Worm (Caenorhabditis elegans) whole organism, L1 larva: ENCODE results near the gene C01G10.6.

Experiments
- C04F5.9 ChIP-seq: sonication (generic microtip); optimal IDR thresholded peaks from 2 replicates; lab custom pipeline; 2016; ENCODE audit warnings: missing genetic modification characterization, missing compliant biosample characterization
- C16A3.4 ChIP-seq: fragments of 150-350 bp; optimal IDR thresholded peaks from 2 replicates; lab custom pipeline; 2014; ENCODE audit warnings: missing biosample characterization, missing genetic modification characterization
- C34B4.2 ChIP-seq: sonication (generic microtip); optimal IDR thresholded peaks from 2 replicates; lab custom pipeline; 2017; ENCODE audit warnings: mild to moderate bottlenecking, missing genetic modification characterization, missing compliant biosample characterization
- F16B12.6 ChIP-seq: fragments of 150-350 bp; optimal IDR thresholded peaks from 2 replicates; lab custom pipeline; 2014; ENCODE audit warnings: missing biosample characterization, missing genetic modification characterization
- aha-1 ChIP-seq: fragments of 150-350 bp; optimal IDR thresholded peaks from 2 replicates; lab custom pipeline; 2014; ENCODE audit warnings: missing biosample characterization, missing genetic modification characterization
- aly-2 ChIP-seq: fragments of 150-350 bp; optimal IDR thresholded peaks from 2 replicates; lab custom pipeline; 2014; ENCODE audit warnings: missing biosample characterization, missing genetic modification characterization
- ama-1 ChIP-seq: fragments of 150-350 bp; optimal IDR thresholded peaks from 2 replicates; lab custom pipeline; 2014
- ceh-63 ChIP-seq: fragments of 200-800 bp; sonication (Bioruptor generic); optimal IDR thresholded peaks from 2 replicates; lab custom pipeline; 2018; ENCODE audit warnings: mild to moderate bottlenecking, missing genetic modification characterization, missing compliant biosample characterization
- ceh-8 ChIP-seq: fragments of 200-800 bp; sonication (Bioruptor generic); optimal IDR thresholded peaks from 2 replicates; lab custom pipeline; 2018; ENCODE audit warnings: mild to moderate bottlenecking, missing genetic modification characterization, moderate library complexity, missing compliant biosample characterization
- ceh-88 ChIP-seq: fragments of 200-800 bp; sonication (Bioruptor generic); IDR thresholded peaks from 2 replicates; pipeline ENCODE4 v1.3.6; 2022; ENCODE audit warnings: missing genetic modification characterization, missing compliant biosample characterization
- ceh-90 ChIP-seq: sonication (generic microtip); optimal IDR thresholded peaks from 2 replicates; lab custom pipeline; 2016; ENCODE audit warnings: missing genetic modification characterization, missing compliant biosample characterization
- dpl-1 ChIP-seq, 3 experiments: fragments of 150-350 bp in 2 of 3; sonication (generic microtip) in 1 of 3; optimal IDR thresholded peaks; 2 replicates each; lab custom pipeline; 2014 to 2017; ENCODE audit warnings: missing biosample characterization in 3 of 3, missing genetic modification characterization in 3 of 3, missing genetic modification reagents in 3 of 3
- efl-1 ChIP-seq, 4 experiments: fragments of 150-350 bp; optimal IDR thresholded peaks in 3 of 4; peaks in 1 of 4; 1 replicate in 1 of 4; 2 replicates in 3 of 4; lab custom pipeline; 2014; ENCODE audit warnings: missing biosample characterization in 2 of 4, missing genetic modification characterization in 2 of 4, missing genetic modification reagents in 2 of 4
- egl-13 ChIP-seq: sonication (generic microtip); optimal IDR thresholded peaks from 2 replicates; lab custom pipeline; 2016; ENCODE audit warnings: missing genotype, missing genetic modification reagents, missing genetic modification characterization, missing compliant biosample characterization
- ets-5 ChIP-seq: fragments of 200-800 bp; sonication (Bioruptor generic); IDR thresholded peaks from 2 replicates; pipeline ENCODE4 v1.3.6; 2022; ENCODE audit warnings: missing genetic modification characterization, missing compliant biosample characterization
- fkh-10 ChIP-seq: sonication (generic microtip); optimal IDR thresholded peaks from 2 replicates; lab custom pipeline; 2017; ENCODE audit warnings: missing biosample characterization, missing genetic modification reagents, missing genetic modification characterization
- fkh-4 ChIP-seq: sonication (generic microtip); optimal IDR thresholded peaks from 2 replicates; lab custom pipeline; 2016; ENCODE audit warnings: missing compliant biosample characterization, missing genetic modification characterization, borderline replicate concordance
- fkh-8 ChIP-seq: sonication (generic microtip); optimal IDR thresholded peaks from 2 replicates; lab custom pipeline; 2016; ENCODE audit warnings: mild to moderate bottlenecking, missing genetic modification characterization, missing compliant biosample characterization
- fos-1 ChIP-seq: fragments of 150-350 bp; optimal IDR thresholded peaks from 2 replicates; lab custom pipeline; 2014; ENCODE audit warnings: missing biosample characterization, missing genetic modification characterization
- hpl-2 ChIP-seq: fragments of 150-350 bp; optimal IDR thresholded peaks from 2 replicates; lab custom pipeline; 2014; ENCODE audit warnings: missing biosample characterization, missing genetic modification reagents, missing genetic modification characterization
- isw-1 ChIP-seq: fragments of 200-800 bp; sonication (Bioruptor generic); IDR thresholded peaks from 2 replicates; pipeline ENCODE4 v1.3.6; 2022; ENCODE audit warnings: missing genetic modification characterization, missing compliant biosample characterization
- jun-1 ChIP-seq: fragments of 150-350 bp; optimal IDR thresholded peaks from 2 replicates; lab custom pipeline; 2014; ENCODE audit warnings: missing biosample characterization, missing genetic modification reagents, missing genetic modification characterization
- lin-13 ChIP-seq: fragments of 150-350 bp; optimal IDR thresholded peaks from 2 replicates; lab custom pipeline; 2014; ENCODE audit warnings: missing biosample characterization, missing genetic modification reagents, missing genetic modification characterization
- lsy-2 ChIP-seq, 2 experiments: fragments of 150-350 bp; optimal IDR thresholded peaks; 2 replicates each; lab custom pipeline; 2014; ENCODE audit warnings: missing biosample characterization in 2 of 2, missing genetic modification characterization in 2 of 2
- mab-9 ChIP-seq: fragments of 200-800 bp; sonication (Bioruptor generic); IDR thresholded peaks from 2 replicates; pipeline ENCODE4 v1.3.6; 2022; ENCODE audit warnings: missing genetic modification reagents, missing genetic modification characterization, missing compliant biosample characterization
- nhr-11 ChIP-seq: fragments of 150-350 bp; optimal IDR thresholded peaks from 2 replicates; lab custom pipeline; 2014; ENCODE audit warnings: missing biosample characterization, missing genetic modification characterization
- nhr-19 ChIP-seq: fragments of 200-800 bp; sonication (Bioruptor generic); conservative IDR thresholded peaks from 2 replicates; pipeline ENCODE4 v1.3.6; 2022; ENCODE audit warnings: missing genetic modification characterization, missing compliant biosample characterization
- nhr-20 ChIP-seq: sonication (generic microtip); optimal IDR thresholded peaks from 2 replicates; lab custom pipeline; 2016; ENCODE audit warnings: mild to moderate bottlenecking, missing genetic modification characterization, missing compliant biosample characterization
- nhr-237 ChIP-seq: fragments of 150-350 bp; optimal IDR thresholded peaks from 2 replicates; lab custom pipeline; 2014; ENCODE audit warnings: missing biosample characterization, missing genetic modification characterization
- nhr-28 ChIP-seq: fragments of 150-350 bp; optimal IDR thresholded peaks from 2 replicates; lab custom pipeline; 2014; ENCODE audit warnings: missing biosample characterization, missing genetic modification characterization
- nhr-71 ChIP-seq: sonication (generic microtip); optimal IDR thresholded peaks from 2 replicates; lab custom pipeline; 2016; ENCODE audit warnings: mild to moderate bottlenecking, missing genetic modification characterization, moderate library complexity, missing compliant biosample characterization
- nhr-85 ChIP-seq: sonication (generic microtip); peaks from one replicate; lab custom pipeline; 2016; ENCODE audit warnings: missing genetic modification characterization, inconsistent platforms, missing compliant biosample characterization
- pag-3 ChIP-seq: sonication (generic microtip); optimal IDR thresholded peaks from 2 replicates; lab custom pipeline; 2017; ENCODE audit warnings: missing genetic modification characterization, mild to moderate bottlenecking, missing compliant biosample characterization, antibody characterized with exemption, borderline replicate concordance; ENCODE audit not compliant: insufficient read depth
- pax-3 ChIP-seq: fragments of 200-800 bp; sonication (Bioruptor generic); optimal IDR thresholded peaks from 2 replicates; lab custom pipeline; 2018; ENCODE audit warnings: mild to moderate bottlenecking, missing genetic modification characterization, moderate library complexity, missing compliant biosample characterization
- pqm-1 ChIP-seq: sonication (generic microtip); optimal IDR thresholded peaks from 3 replicates; lab custom pipeline; 2017; ENCODE audit warnings: missing biosample characterization, missing genetic modification characterization
- rnt-1 ChIP-seq: sonication (generic microtip); optimal IDR thresholded peaks from 2 replicates; lab custom pipeline; 2016; ENCODE audit warnings: mild to moderate bottlenecking, missing genetic modification characterization, moderate library complexity, missing compliant biosample characterization
- skn-1 ChIP-seq: fragments of 150-350 bp; optimal IDR thresholded peaks from 2 replicates; lab custom pipeline; 2014; ENCODE audit warnings: missing biosample characterization, missing genetic modification characterization
- snpc-4 ChIP-seq: fragments of 150-350 bp; optimal IDR thresholded peaks from 2 replicates; lab custom pipeline; 2014; ENCODE audit warnings: missing biosample characterization, missing genetic modification characterization
- snu-23 ChIP-seq: sonication (generic microtip); optimal IDR thresholded peaks from 2 replicates; lab custom pipeline; 2016; ENCODE audit warnings: missing genetic modification characterization, missing compliant biosample characterization
- sox-4 ChIP-seq: sonication (generic microtip); optimal IDR thresholded peaks from 2 replicates; lab custom pipeline; 2016; ENCODE audit warnings: missing genetic modification characterization, missing compliant biosample characterization
- sptf-1 ChIP-seq: fragments of 150-350 bp; optimal IDR thresholded peaks from 2 replicates; lab custom pipeline; 2014; ENCODE audit warnings: missing biosample characterization, missing genetic modification characterization
- tlp-1 ChIP-seq: fragments of 150-350 bp; optimal IDR thresholded peaks from 2 replicates; lab custom pipeline; 2014; ENCODE audit warnings: missing biosample characterization, missing genetic modification characterization
- unc-86 ChIP-seq: sonication (generic microtip); optimal IDR thresholded peaks from 2 replicates; lab custom pipeline; 2016; ENCODE audit warnings: missing genetic modification characterization, missing compliant biosample characterization
- xbp-1 ChIP-seq: sonication (generic microtip); optimal IDR thresholded peaks from 2 replicates; lab custom pipeline; 2016; ENCODE audit warnings: missing genetic modification characterization, missing compliant biosample characterization
- zag-1 ChIP-seq: fragments of 150-350 bp; optimal IDR thresholded peaks from 2 replicates; lab custom pipeline; 2014; ENCODE audit warnings: missing biosample characterization, missing genetic modification characterization
- zip-4 ChIP-seq: fragments of 200-800 bp; sonication (Bioruptor generic); optimal IDR thresholded peaks from 2 replicates; lab custom pipeline; 2018; ENCODE audit warnings: mild to moderate bottlenecking, missing genetic modification characterization, moderate library complexity, missing compliant biosample characterization
- ztf-11 ChIP-seq, 2 experiments: sonication (generic microtip); optimal IDR thresholded peaks; 2 replicates each; lab custom pipeline; 2016 to 2017; ENCODE audit warnings: missing genetic modification characterization in 2 of 2, missing biosample characterization in 1 of 2, missing compliant biosample characterization in 1 of 2
- ztf-4 ChIP-seq: fragments of 150-350 bp; optimal IDR thresholded peaks from 2 replicates; lab custom pipeline; 2014; ENCODE audit warnings: missing biosample characterization, missing genetic modification characterization

Gene C01G10.6

DNA sequence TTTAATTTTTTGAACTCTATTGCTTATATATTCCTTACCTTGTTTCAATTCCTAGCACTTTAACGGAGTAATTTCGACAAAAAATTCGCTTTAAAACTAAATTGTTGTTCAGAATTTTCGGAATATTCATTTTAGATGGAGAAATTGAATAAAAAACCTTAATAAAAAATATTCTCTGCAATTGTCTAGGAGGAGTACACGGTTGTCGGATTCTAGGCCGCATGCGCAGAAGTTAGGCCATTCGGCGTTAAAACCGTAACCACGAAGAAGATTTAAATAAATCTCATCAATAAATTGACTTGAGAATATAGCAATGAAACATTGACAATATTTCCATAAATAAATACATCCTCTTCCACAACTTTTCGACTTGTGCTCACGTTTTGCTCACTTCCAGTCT is 5.2 kb upstream of the C01G10.6 start, which contains the start of the genes C01G10.10 and C01G10.9 (continued):
- TF ChIP-seq pqm-1 (tag; lab: Kevin White, UChicago) (no peak), nhr-237 (no peak), skn-1 (tag; lab: Kevin White, UChicago) (peak; percentile 38)
- TF ChIP-seq, all 84 proteins: peak for 45

DNA sequence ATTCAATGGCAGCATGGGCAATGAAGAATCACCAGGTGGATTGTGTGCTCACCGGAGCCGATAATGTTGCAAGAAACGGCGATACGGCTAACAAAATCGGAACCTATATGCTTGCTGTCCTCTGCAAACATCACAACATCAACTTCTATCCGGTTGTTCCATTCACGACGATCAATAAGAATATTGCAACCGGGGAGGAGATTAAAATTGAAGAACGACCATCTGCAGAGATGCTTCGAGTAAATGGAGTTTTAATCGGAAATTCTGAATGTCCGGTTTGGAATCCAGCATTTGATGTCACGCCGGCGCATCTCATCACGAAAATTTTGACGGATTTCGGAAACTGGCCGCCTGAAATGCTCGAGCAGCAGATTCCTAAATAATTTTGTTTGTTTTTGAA is 3.8 kb upstream of the C01G10.6 start:
- TF ChIP-seq fkh-10 (GFP tag; lab: Kevin White, UChicago) = no peak
- TF ChIP-seq nhr-20 (tag; lab: Kevin White, UChicago) = peak; percentile 6
- no peak for TF ChIP-seq aha-1
- no peak for TF ChIP-seq nhr-11 (tag; lab: Kevin White, UChicago)
- TF ChIP-seq snpc-4 = no peak
- peak; percentile 30 for TF ChIP-seq pax-3 (tag; lab: Kevin White, UChicago)
- no peak for TF ChIP-seq mab-9 (GFP tag; lab: Robert Waterston, UW)
- TF ChIP-seq nhr-71 (tag; lab: Kevin White, UChicago) = peak; percentile 44
- no peak for TF ChIP-seq isw-1 (GFP tag; lab: Robert Waterston, UW)
- TF ChIP-seq tlp-1 (tag; lab: Kevin White, UChicago) = no peak
- no peak for TF ChIP-seq jun-1 (tag; lab: Kevin White, UChicago)
- no peak for TF ChIP-seq nhr-237
- no peak for TF ChIP-seq C16A3.4 (tag; lab: Kevin White, UChicago)
- TF ChIP-seq nhr-19 = peak; percentile 16; the same call in 1 of the 2 replicates
- no peak for TF ChIP-seq C04F5.9
- TF ChIP-seq F16B12.6 (tag; lab: Kevin White, UChicago) = no peak
- TF ChIP-seq ceh-63 = peak; percentile 48
- TF ChIP-seq fkh-8 = no peak
- no peak for TF ChIP-seq fos-1
- TF ChIP-seq pag-3 (tag; lab: Kevin White, UChicago) = no peak
- peak; percentile 18 for TF ChIP-seq rnt-1 (tag; lab: Kevin White, UChicago)
- peak; percentile 93 for TF ChIP-seq ama-1 (lab: Kevin White, UChicago)
- TF ChIP-seq sptf-1 (tag; lab: Kevin White, UChicago) = no peak
- no peak for TF ChIP-seq nhr-28 (tag; lab: Kevin White, UChicago)
- TF ChIP-seq efl-1 (optimal IDR thresholded peaks at IDR 0.05; lab: Kevin White, UChicago) = no peak
- TF ChIP-seq efl-1 (GFP tag; optimal IDR thresholded peaks at IDR 0.05 in 1 of 2; lab: Kevin White, UChicago) = peak in 1 of 2 experiments; percentile 81
- TF ChIP-seq lin-13 (GFP tag; lab: Kevin White, UChicago) = no peak
- no peak for TF ChIP-seq hpl-2 (GFP tag; lab: Kevin White, UChicago)
- no peak for TF ChIP-seq ceh-90 (tag; lab: Kevin White, UChicago)
- TF ChIP-seq lsy-2 (tag; optimal IDR thresholded peaks at IDR 0.05; lab: Kevin White, UChicago) = peak in 1 of 2 experiments; percentile 19
- TF ChIP-seq zip-4 (GFP tag; lab: Kevin White, UChicago) = no peak
- TF ChIP-seq snu-23 (GFP tag; lab: Kevin White, UChicago) = peak; percentile 19
- no peak for TF ChIP-seq pqm-1 (tag; lab: Kevin White, UChicago)
- peak; percentile 84 for TF ChIP-seq aly-2 (tag; lab: Kevin White, UChicago)
- no peak for TF ChIP-seq sox-4
- TF ChIP-seq unc-86 (tag; lab: Kevin White, UChicago) = no peak

DNA sequence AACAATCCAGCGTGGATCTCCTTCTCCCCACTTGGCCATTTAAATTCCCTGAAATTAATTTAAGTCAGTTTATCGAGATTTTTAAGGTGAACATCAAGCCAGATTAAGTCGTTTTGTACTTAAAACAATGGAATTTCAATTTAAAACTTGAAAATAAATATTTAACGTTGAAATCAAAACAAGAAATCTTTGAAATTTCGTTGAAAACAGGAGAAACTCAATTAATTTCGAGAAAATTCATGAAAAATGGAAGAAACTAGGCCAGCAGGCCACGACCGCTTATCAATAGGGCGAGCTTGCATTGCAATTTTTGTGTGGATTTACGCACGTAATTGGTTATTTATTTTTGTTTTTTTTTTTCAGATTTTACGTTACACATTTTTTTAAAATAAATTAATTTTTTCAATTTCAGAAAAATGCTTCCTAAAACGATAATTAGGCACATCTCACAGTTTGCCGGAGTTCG is 2.1 kb upstream of the C01G10.6 start, which contains the start of the genes ahsa-1 and C01G10.7:
TSS of gene ahsa-1 (minus strand) at position 51 of the 466 bp plus-strand sequence.
TSS of gene C01G10.7 (plus strand) at position 413 of the 466 bp plus-strand sequence.
- TF ChIP-seq xbp-1 (peak; percentile 87), ceh-8 (GFP tag; lab: Kevin White, UChicago) (peak; percentile 58), pqm-1 (tag; lab: Kevin White, UChicago) (no peak), pax-3 (tag; lab: Kevin White, UChicago) (peak; percentile 99), nhr-71 (tag; lab: Kevin White, UChicago) (peak; percentile 96), snu-23 (GFP tag; lab: Kevin White, UChicago) (peak; percentile 95), fkh-4 (tag; lab: Kevin White, UChicago) (peak; percentile 94), ceh-88 (GFP tag; lab: Robert Waterston, UW) (peak; percentile 53; the same call in 1 of the 2 replicates), lsy-2 (tag; optimal IDR thresholded peaks at IDR 0.05; lab: Kevin White, UChicago) (peak; percentile 89 to 93), C16A3.4 (tag; lab: Kevin White, UChicago) (peak; percentile 93), zag-1 (peak; percentile 54), ama-1 (lab: Kevin White, UChicago) (peak; percentile 25), nhr-85 (tag; lab: Kevin White, UChicago) (peak; percentile 97), C34B4.2 (no peak), fkh-10 (GFP tag; lab: Kevin White, UChicago) (peak; percentile 56), snpc-4 (peak; percentile 87), ceh-90 (tag; lab: Kevin White, UChicago) (peak; percentile 92), ets-5 (GFP tag; lab: Robert Waterston, UW) (no peak), ztf-4 (tag; lab: Kevin White, UChicago) (peak; percentile 34), nhr-28 (tag; lab: Kevin White, UChicago) (no peak), mab-9 (GFP tag; lab: Robert Waterston, UW) (peak; percentile 73), aha-1 (peak; percentile 36), dpl-1 (GFP tag; optimal IDR thresholded peaks at IDR 0.05; lab: Kevin White, UChicago) (peak; percentile 76 to 86 (median 84)), ztf-11 (tag; optimal IDR thresholded peaks at IDR 0.05; lab: Kevin White, UChicago) (peak in 1 of 2 experiments; percentile 94), egl-13 (tag; lab: Kevin White, UChicago) (no peak)
